Worm (Caenorhabditis elegans): Measurements from ENCODE around the gene M04C3.1.

ce11 chrV:19428936-19429335 lies 16.5 kb downstream of the M04C3.1 start:
- TF ChIP-seq pqm-1 (tag; optimal IDR thresholded peaks at IDR 0.05): no peak
- no peak for TF ChIP-seq ceh-45 (GFP tag; IDR thresholded peaks at IDR 0.05)
- no peak for TF ChIP-seq ama-1 (optimal IDR thresholded peaks at IDR 0.05)
- TF ChIP-seq fkh-10 (GFP tag; optimal IDR thresholded peaks at IDR 0.05): no peak
